Fruit fly (Drosophila melanogaster) whole organism, embryonic: ENCODE measurements around the gene Polr1B.

Source experiments
- ATbp ChIP-seq: fragments of 200-800 bp; sonication (Bioruptor generic); optimal IDR thresholded peaks from 2 replicates; lab custom pipeline; 2017; ENCODE audit warnings: missing biosample characterization, mild to moderate bottlenecking, missing genetic modification characterization, missing genetic modification reagents
- BEAF-32 ChIP-seq: fragments of 200-800 bp; sonication (Bioruptor generic); optimal IDR thresholded peaks from 3 replicates; lab custom pipeline; 2017; ENCODE audit warnings: missing biosample characterization, missing genetic modification characterization, mild to moderate bottlenecking, moderate library complexity, missing genetic modification reagents
- BtbVII ChIP-seq: fragments of 200-800 bp; sonication (Bioruptor generic); optimal IDR thresholded peaks from 3 replicates; lab custom pipeline; 2017; ENCODE audit warnings: missing biosample characterization, mild to moderate bottlenecking, missing genetic modification characterization
- CG10209 ChIP-seq: fragments of 200-800 bp; sonication (Bioruptor generic); optimal IDR thresholded peaks from 3 replicates; lab custom pipeline; 2017; ENCODE audit warnings: missing biosample characterization, mild to moderate bottlenecking, missing genetic modification characterization, missing genetic modification reagents
- CG10321 ChIP-seq: fragments of 200-800 bp; sonication (Bioruptor generic); IDR thresholded peaks from 2 replicates; pipeline ENCODE4 v1.3.6; 2022; ENCODE audit warnings: missing biosample characterization, missing genetic modification characterization
- CG10366 ChIP-seq: fragments of 200-800 bp; sonication (Bioruptor generic); IDR thresholded peaks from 2 replicates; pipeline ENCODE4 v1.3.6; 2022; ENCODE audit warnings: missing biosample characterization, missing genetic modification characterization
- CG10654 ChIP-seq: fragments of 200-800 bp; sonication (Bioruptor generic); optimal IDR thresholded peaks from 2 replicates; lab custom pipeline; 2016; ENCODE audit warnings: missing biosample characterization, missing genetic modification characterization
- CG11456 ChIP-seq: fragments of 200-800 bp; sonication (Bioruptor generic); IDR thresholded peaks from 3 replicates; pipeline ENCODE4 v1.3.6; 2022; ENCODE audit warnings: missing biosample characterization, missing genetic modification characterization
- CG11723 ChIP-seq: fragments of 200-800 bp; sonication (Bioruptor generic); optimal IDR thresholded peaks from 2 replicates; lab custom pipeline; 2017; ENCODE audit warnings: missing biosample characterization, mild to moderate bottlenecking, missing genetic modification characterization
- CG12236 ChIP-seq: fragments of 200-800 bp; sonication (Bioruptor generic); optimal IDR thresholded peaks from 2 replicates; lab custom pipeline; 2016; ENCODE audit warnings: missing biosample characterization, missing genetic modification characterization
- CG13123 ChIP-seq: fragments of 200-800 bp; sonication (Bioruptor generic); optimal IDR thresholded peaks from 2 replicates; lab custom pipeline; 2016; ENCODE audit warnings: missing biosample characterization, missing genetic modification characterization
- CG4282 ChIP-seq: fragments of 200-800 bp; sonication (Bioruptor generic); optimal IDR thresholded peaks from 2 replicates; lab custom pipeline; 2016; ENCODE audit warnings: missing biosample characterization, missing genetic modification characterization
- CG4360 ChIP-seq: fragments of 200-800 bp; sonication (Bioruptor generic); IDR thresholded peaks from 2 replicates; pipeline ENCODE4 v1.3.6; 2022; ENCODE audit warnings: missing biosample characterization, missing genetic modification characterization
- CG6791 ChIP-seq: fragments of 200-800 bp; sonication (Bioruptor generic); IDR thresholded peaks from 3 replicates; pipeline ENCODE4 v1.3.6; 2022; ENCODE audit warnings: missing biosample characterization, missing genetic modification characterization; ENCODE audit not compliant: partially characterized antibody
- CG7372 ChIP-seq: fragments of 200-800 bp; sonication (Bioruptor generic); IDR thresholded peaks from 2 replicates; pipeline ENCODE4 v1.3.6; 2022; ENCODE audit warnings: missing biosample characterization, missing genetic modification characterization
- CG7928 ChIP-seq: fragments of 200-800 bp; sonication (Bioruptor generic); optimal IDR thresholded peaks from 2 replicates; lab custom pipeline; 2017; ENCODE audit warnings: missing biosample characterization, mild to moderate bottlenecking, missing genetic modification characterization
- CG8944 ChIP-seq: fragments of 200-800 bp; sonication (Bioruptor generic); optimal IDR thresholded peaks from 3 replicates; lab custom pipeline; 2016; ENCODE audit warnings: missing biosample characterization, missing genetic modification characterization
- CG9609 ChIP-seq: fragments of 200-800 bp; sonication (Bioruptor generic); optimal IDR thresholded peaks from 3 replicates; lab custom pipeline; 2016; ENCODE audit warnings: missing biosample characterization, missing genetic modification characterization
- CG9797 ChIP-seq: fragments of 200-800 bp; sonication (Bioruptor generic); optimal IDR thresholded peaks from 3 replicates; lab custom pipeline; 2018; ENCODE audit warnings: missing biosample characterization, mild to moderate bottlenecking, missing genetic modification characterization
- CrebB ChIP-seq: fragments of 200-800 bp; sonication (Bioruptor generic); optimal IDR thresholded peaks from 3 replicates; lab custom pipeline; 2018; ENCODE audit warnings: missing biosample characterization, mild to moderate bottlenecking, missing genetic modification characterization
- D19A ChIP-seq: fragments of 200-800 bp; optimal IDR thresholded peaks from 3 replicates; lab custom pipeline; 2019; ENCODE audit warnings: missing biosample characterization, mild to moderate bottlenecking, missing genetic modification characterization, moderate library complexity
- Deaf1 ChIP-seq: fragments of 200-800 bp; optimal IDR thresholded peaks from 3 replicates; lab custom pipeline; 2019; ENCODE audit warnings: missing biosample characterization, mild to moderate bottlenecking, missing genetic modification characterization, moderate library complexity
- H15 ChIP-seq: fragments of 200-800 bp; sonication (Bioruptor generic); IDR thresholded peaks from 3 replicates; pipeline ENCODE4 v1.3.6; 2022; ENCODE audit warnings: missing biosample characterization, missing genetic modification characterization
- MESR4 ChIP-seq: fragments of 200-800 bp; sonication (Bioruptor generic); optimal IDR thresholded peaks from 2 replicates; lab custom pipeline; 2018; ENCODE audit warnings: missing biosample characterization, mild to moderate bottlenecking, missing genetic modification characterization, moderate library complexity
- Myb ChIP-seq: fragments of 200-800 bp; sonication (Bioruptor generic); optimal IDR thresholded peaks from 2 replicates; lab custom pipeline; 2016; ENCODE audit warnings: missing biosample characterization, missing genetic modification characterization
- Nf-YC ChIP-seq: fragments of 200-800 bp; optimal IDR thresholded peaks from 3 replicates; lab custom pipeline; 2019; ENCODE audit warnings: missing biosample characterization, mild to moderate bottlenecking, missing genetic modification characterization, moderate library complexity
- Optix ChIP-seq: fragments of 200-800 bp; sonication (Bioruptor generic); IDR thresholded peaks from 3 replicates; pipeline ENCODE4 v1.3.6; 2022; ENCODE audit warnings: missing biosample characterization, missing genetic modification characterization
- Scr ChIP-seq: fragments of 200-800 bp; sonication (Bioruptor generic); IDR thresholded peaks from 2 replicates; pipeline ENCODE4 v1.3.6; 2022; ENCODE audit warnings: missing biosample characterization, missing genetic modification characterization; ENCODE audit not compliant: partially characterized antibody
- Spps ChIP-seq: fragments of 200-800 bp; sonication (Bioruptor generic); optimal IDR thresholded peaks from 2 replicates; lab custom pipeline; 2018; ENCODE audit warnings: missing biosample characterization, mild to moderate bottlenecking, missing genetic modification characterization
- Trl ChIP-seq, 3 experiments: fragments of >200 bp in 2 of 3; fragments of 200-800 bp in 1 of 3; sonication (Bioruptor generic) in 1 of 3; optimal IDR thresholded peaks; 2 replicates in 1 of 3; 3 replicates in 2 of 3; lab custom pipeline; 2016 to 2017; ENCODE audit warnings: missing biosample characterization in 1 of 3, missing genetic modification characterization in 1 of 3
- Xbp1 ChIP-seq: fragments of 200-800 bp; sonication (Bioruptor generic); optimal IDR thresholded peaks from 3 replicates; lab custom pipeline; 2016; ENCODE audit warnings: missing biosample characterization, mild to moderate bottlenecking, missing genetic modification characterization
- bab2 ChIP-seq: fragments of 200-800 bp; sonication (Bioruptor generic); optimal IDR thresholded peaks from 2 replicates; lab custom pipeline; 2016; ENCODE audit warnings: missing biosample characterization, missing genetic modification characterization
- bcd ChIP-seq: fragments of 200-800 bp; sonication (Bioruptor generic); optimal IDR thresholded peaks from 2 replicates; lab custom pipeline; 2017; ENCODE audit warnings: missing biosample characterization, mild to moderate bottlenecking, missing genetic modification characterization
- cg ChIP-seq: fragments of 200-800 bp; sonication (Bioruptor generic); optimal IDR thresholded peaks from 3 replicates; lab custom pipeline; 2019; ENCODE audit warnings: missing biosample characterization, mild to moderate bottlenecking, missing genetic modification characterization, moderate library complexity
- en ChIP-seq: fragments of 200-800 bp; sonication (Bioruptor generic); optimal IDR thresholded peaks from 2 replicates; lab custom pipeline; 2016; ENCODE audit warnings: missing biosample characterization, missing genetic modification characterization
- ewg ChIP-seq: fragments of 200-800 bp; sonication (Bioruptor generic); optimal IDR thresholded peaks from 3 replicates; lab custom pipeline; 2017; ENCODE audit warnings: mild to moderate bottlenecking, missing biosample characterization, missing genetic modification reagents, missing genetic modification characterization
- fd102C ChIP-seq: fragments of 200-800 bp; sonication (Bioruptor generic); optimal IDR thresholded peaks from 2 replicates; lab custom pipeline; 2018; ENCODE audit warnings: missing biosample characterization, mild to moderate bottlenecking, missing genetic modification characterization, moderate library complexity
- gem ChIP-seq: fragments of 200-800 bp; sonication (Bioruptor generic); optimal IDR thresholded peaks from 2 replicates; lab custom pipeline; 2019; ENCODE audit warnings: missing biosample characterization, mild to moderate bottlenecking, missing genetic modification characterization, moderate library complexity
- gsb ChIP-seq: fragments of 200-800 bp; sonication (Bioruptor generic); IDR thresholded peaks from 2 replicates; pipeline ENCODE4 v1.3.6; 2022; ENCODE audit warnings: missing biosample characterization, missing genetic modification characterization
- hbn ChIP-seq: fragments of 200-800 bp; sonication (Bioruptor generic); IDR thresholded peaks from 2 replicates; pipeline ENCODE4 v1.3.6; 2022; ENCODE audit warnings: missing biosample characterization, missing genetic modification characterization; ENCODE audit not compliant: partially characterized antibody
- ind ChIP-seq: fragments of 200-800 bp; sonication (Bioruptor generic); optimal IDR thresholded peaks from 3 replicates; lab custom pipeline; 2016; ENCODE audit warnings: missing biosample characterization, missing genetic modification characterization
- jumu ChIP-seq: fragments of 200-800 bp; sonication (Bioruptor generic); optimal IDR thresholded peaks from 3 replicates; lab custom pipeline; 2016; ENCODE audit warnings: missing biosample characterization, missing genetic modification characterization
- lola ChIP-seq, 3 experiments: fragments of >200 bp in 2 of 3; fragments of 200-800 bp in 1 of 3; sonication (Bioruptor generic) in 1 of 3; optimal IDR thresholded peaks; 2 replicates each; lab custom pipeline; 2017 to 2019; ENCODE audit warnings: missing biosample characterization in 3 of 3, missing genetic modification characterization in 3 of 3, mild to moderate bottlenecking in 1 of 3, moderate library complexity in 1 of 3
- nmo ChIP-seq: fragments of 200-800 bp; sonication (Bioruptor generic); optimal IDR thresholded peaks from 2 replicates; lab custom pipeline; 2018; ENCODE audit warnings: missing biosample characterization, mild to moderate bottlenecking, missing genetic modification characterization, moderate library complexity
- nom ChIP-seq: fragments of 200-800 bp; sonication (Bioruptor generic); optimal IDR thresholded peaks from 2 replicates; lab custom pipeline; 2017; ENCODE audit warnings: missing biosample characterization, missing genetic modification characterization, mild to moderate bottlenecking, moderate library complexity, missing genetic modification reagents
- pan ChIP-seq, 4 experiments: fragments of >200 bp in 3 of 4; fragments of 200-800 bp in 1 of 4; sonication (Bioruptor generic) in 1 of 4; optimal IDR thresholded peaks in 3 of 4; IDR thresholded peaks in 1 of 4; 2 replicates each; pipeline versions ENCODE4 v1.3.6 to Lab custom; 2017 to 2022; ENCODE audit warnings: missing biosample characterization in 2 of 4, missing genetic modification characterization in 2 of 4, mixed read lengths in 1 of 4
- repo ChIP-seq: fragments of 200-800 bp; sonication (Bioruptor generic); optimal IDR thresholded peaks from 2 replicates; lab custom pipeline; 2016; ENCODE audit warnings: missing biosample characterization, missing genetic modification characterization
- stwl ChIP-seq: fragments of 200-800 bp; sonication (Bioruptor generic); optimal IDR thresholded peaks from 3 replicates; lab custom pipeline; 2018; ENCODE audit warnings: missing biosample characterization, mild to moderate bottlenecking, missing genetic modification characterization, moderate library complexity
- tx ChIP-seq: fragments of 200-800 bp; sonication (Bioruptor generic); optimal IDR thresholded peaks from 2 replicates; lab custom pipeline; 2016; ENCODE audit warnings: missing biosample characterization, missing genetic modification characterization

Polr1B gene

DNA sequence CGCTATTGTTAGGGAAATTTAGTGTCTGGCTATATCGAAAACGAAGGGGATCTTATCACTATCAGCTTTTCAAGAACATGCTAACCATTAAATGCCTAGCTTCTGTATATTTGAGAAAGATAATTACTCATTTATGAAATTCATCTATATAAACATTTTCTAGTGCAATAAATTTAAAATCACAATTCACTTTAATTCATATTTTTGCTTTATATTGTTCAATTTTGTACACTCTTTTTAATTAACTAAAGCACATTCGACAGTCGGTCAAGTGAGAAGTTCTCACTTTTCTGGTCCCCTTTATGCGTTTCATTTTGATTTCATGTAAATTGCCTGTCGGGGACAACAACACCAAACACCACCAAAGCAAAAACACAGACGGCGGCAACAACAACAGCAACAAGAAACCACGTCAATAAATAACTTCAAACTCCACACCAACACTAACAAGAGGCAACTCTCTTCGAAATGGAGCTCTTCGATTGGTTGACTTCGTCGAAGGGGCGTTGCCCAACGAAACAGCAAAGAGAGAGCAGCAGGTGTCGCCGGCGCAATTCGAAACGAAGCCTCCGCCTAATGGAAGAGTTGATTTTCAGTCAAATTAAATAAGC is 35.6 kb upstream of the Polr1B start (continued):
- TF ChIP-seq CG8944 (GFP tag; lab: Kevin White, UChicago) (no peak), cg (GFP tag; lab: Kevin White, UChicago) (peak; percentile 69), CG10209 (GFP tag; lab: Kevin White, UChicago) (no peak), jumu (GFP tag; lab: Kevin White, UChicago) (no peak), ewg (GFP tag; lab: Kevin White, UChicago) (no peak), H15 (GFP tag; lab: Robert Waterston, UW) (no peak), CG10366 (GFP tag; lab: Robert Waterston, UW) (no peak), Myb (GFP tag; lab: Kevin White, UChicago) (no peak), CG11456 (GFP tag; lab: Robert Waterston, UW) (no peak), CG4282 (GFP tag; lab: Kevin White, UChicago) (no peak), bab2 (GFP tag; lab: Kevin White, UChicago) (no peak), ind (GFP tag; lab: Kevin White, UChicago) (no peak), ATbp (no peak), CG9609 (GFP tag; lab: Kevin White, UChicago) (no peak), hbn (GFP tag; lab: Robert Waterston, UW) (no peak), tx (GFP tag; lab: Kevin White, UChicago) (no peak), CG7372 (GFP tag; lab: Robert Waterston, UW) (no peak), Deaf1 (tag; lab: Kevin White, UChicago) (no peak), MESR4 (no peak), CG10654 (no peak), Spps (tag; lab: Kevin White, UChicago) (no peak), Scr (GFP tag; lab: Robert Waterston, UW) (no peak), CG10321 (GFP tag; lab: Robert Waterston, UW) (no peak), repo (GFP tag; lab: Kevin White, UChicago) (no peak), bcd (GFP tag; lab: Kevin White, UChicago) (no peak), D19A (tag; lab: Kevin White, UChicago) (peak; percentile 88), CG7928 (GFP tag; lab: Kevin White, UChicago) (no peak), CrebB (tag; lab: Kevin White, UChicago) (no peak), en (GFP tag; lab: Kevin White, UChicago) (no peak), nom (no peak), CG11723 (no peak), Xbp1 (GFP tag; lab: Kevin White, UChicago) (no peak), Optix (GFP tag; lab: Robert Waterston, UW) (no peak), CG9797 (GFP tag; lab: Kevin White, UChicago) (no peak), BtbVII (no peak), gem (tag; lab: Kevin White, UChicago) (peak; percentile 26), Nf-YC (tag; lab: Kevin White, UChicago) (peak; percentile 96), BEAF-32 (GFP tag; lab: Kevin White, UChicago) (no peak), CG13123 (no peak), CG4360 (GFP tag; lab: Robert Waterston, UW) (peak; percentile 93), Trl (optimal IDR thresholded peaks at IDR 0.05; lab: Kevin White, UChicago) (peak; percentile 14 to 28), Trl (GFP tag; optimal IDR thresholded peaks at IDR 0.05; lab: Kevin White, UChicago) (no peak), fd102C (GFP tag; lab: Kevin White, UChicago) (no peak), CG6791 (no peak), pan (optimal IDR thresholded peaks at IDR 0.05; lab: Kevin White, UChicago) (no peak), pan (GFP tag; optimal IDR thresholded peaks at IDR 0.05 in 1 of 2, IDR thresholded peaks at IDR 0.05 in 1 of 2) (no peak), nmo (peak; percentile 10), CG12236 (GFP tag; lab: Kevin White, UChicago) (no peak), gsb (GFP tag; lab: Robert Waterston, UW) (no peak), stwl (tag; lab: Kevin White, UChicago) (no peak), lola (GFP tag; optimal IDR thresholded peaks at IDR 0.05; lab: Kevin White, UChicago) (peak in 1 of 3 experiments; percentile 1)
